Worm (Caenorhabditis elegans): Measurements from ENCODE around the gene C44C1.6.

C44C1.6 gene

DNA sequence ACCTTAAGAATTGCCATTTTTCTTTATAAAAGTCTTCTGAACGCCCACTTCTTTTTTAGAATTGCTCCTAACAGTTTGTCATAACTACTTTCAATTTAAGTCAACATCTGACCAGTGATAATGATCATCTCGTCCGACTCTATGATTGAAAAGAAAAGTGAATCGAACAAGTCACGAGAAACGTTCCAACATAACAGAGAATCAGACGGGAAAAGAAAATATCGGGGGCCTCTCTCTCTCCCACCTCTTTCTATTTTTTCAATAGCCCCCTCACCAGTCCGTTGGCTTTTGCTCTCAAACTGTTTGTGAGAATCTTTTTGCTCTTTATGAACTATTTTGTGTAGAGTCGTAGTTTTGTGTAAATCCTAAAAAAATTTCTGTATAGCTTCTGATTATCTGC, 42.4 kb downstream of the C44C1.6 start:
- TF ChIP-seq elt-3 (tag; optimal IDR thresholded peaks at IDR 0.05) (no peak), lsy-2 (tag; optimal IDR thresholded peaks at IDR 0.05) (no peak), ceh-43 (GFP tag; optimal IDR thresholded peaks at IDR 0.05) (no peak), lin-32 (GFP tag; optimal IDR thresholded peaks at IDR 0.05) (no peak), mls-2 (tag; optimal IDR thresholded peaks at IDR 0.05) (no peak), ztf-11 (tag; optimal IDR thresholded peaks at IDR 0.05) (no peak), unc-39 (tag; optimal IDR thresholded peaks at IDR 0.05) (no peak), pha-4 (tag; optimal IDR thresholded peaks at IDR 0.05) (no peak), nhr-12 (tag; optimal IDR thresholded peaks at IDR 0.05) (no peak), blmp-1 (tag; optimal IDR thresholded peaks at IDR 0.05) (no peak), ceh-39 (tag; optimal IDR thresholded peaks at IDR 0.05) (no peak), snpc-4 (tag; optimal IDR thresholded peaks at IDR 0.05) (no peak), mab-5 (tag; optimal IDR thresholded peaks at IDR 0.05) (no peak), sem-2 (GFP tag; optimal IDR thresholded peaks at IDR 0.05) (no peak), nhr-2 (tag; optimal IDR thresholded peaks at IDR 0.05) (no peak), unc-62 (GFP tag; optimal IDR thresholded peaks at IDR 0.05) (no peak), drap-1 (GFP tag; optimal IDR thresholded peaks at IDR 0.05) (no peak), mep-1 (tag; optimal IDR thresholded peaks at IDR 0.05) (no peak)

DNA sequence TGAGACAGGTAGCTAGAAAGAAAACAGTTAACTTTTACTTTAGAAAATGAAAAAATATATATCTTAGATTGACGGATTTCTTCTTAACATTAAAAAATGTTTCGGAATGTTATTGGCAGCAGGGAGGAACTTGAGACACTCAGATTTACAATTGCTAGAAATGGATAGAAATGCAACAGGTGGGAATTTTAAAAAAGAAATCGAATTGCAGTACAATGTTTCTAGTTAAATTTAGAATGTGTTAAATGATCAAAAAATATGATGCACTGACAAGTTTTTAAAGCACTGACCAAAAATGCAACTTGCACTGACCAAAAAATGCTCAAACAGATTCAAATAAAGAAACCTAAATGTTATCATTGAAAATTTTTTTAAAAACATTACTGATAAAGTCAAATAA, 43.9 kb downstream of the C44C1.6 start:
- TF ChIP-seq ceh-43 (GFP tag; optimal IDR thresholded peaks at IDR 0.05): no peak
- TF ChIP-seq unc-62 (GFP tag; optimal IDR thresholded peaks at IDR 0.05): no peak
- no peak for TF ChIP-seq M03D4.4 (tag; optimal IDR thresholded peaks at IDR 0.05)
- TF ChIP-seq unc-120 (tag; optimal IDR thresholded peaks at IDR 0.05; ENCODE audit: poor library complexity, severe bottlenecking): no peak
- TF ChIP-seq nhr-76 (tag; optimal IDR thresholded peaks at IDR 0.05): no peak
- no peak for TF ChIP-seq sptf-1 (tag; optimal IDR thresholded peaks at IDR 0.05)
- TF ChIP-seq nhr-28 (tag; optimal IDR thresholded peaks at IDR 0.05): no peak
- no peak for TF ChIP-seq pha-4 (tag; optimal IDR thresholded peaks at IDR 0.05)
- no peak for TF ChIP-seq mab-5 (tag; optimal IDR thresholded peaks at IDR 0.05)
- TF ChIP-seq nhr-2 (tag; optimal IDR thresholded peaks at IDR 0.05): no peak
- no peak for TF ChIP-seq lsy-2 (tag; optimal IDR thresholded peaks at IDR 0.05)
- TF ChIP-seq sem-2 (GFP tag; optimal IDR thresholded peaks at IDR 0.05): no peak
- no peak for TF ChIP-seq hlh-1 (tag; optimal IDR thresholded peaks at IDR 0.05)
- no peak for TF ChIP-seq blmp-1 (tag; optimal IDR thresholded peaks at IDR 0.05)
- TF ChIP-seq zip-8 (tag; optimal IDR thresholded peaks at IDR 0.05): no peak
- no peak for TF ChIP-seq ceh-39 (tag; optimal IDR thresholded peaks at IDR 0.05)
- no peak for TF ChIP-seq mep-1 (tag; optimal IDR thresholded peaks at IDR 0.05)
- TF ChIP-seq cnd-1 (tag; optimal IDR thresholded peaks at IDR 0.05): no peak
- no peak for TF ChIP-seq bed-3 (GFP tag; optimal IDR thresholded peaks at IDR 0.05)

DNA sequence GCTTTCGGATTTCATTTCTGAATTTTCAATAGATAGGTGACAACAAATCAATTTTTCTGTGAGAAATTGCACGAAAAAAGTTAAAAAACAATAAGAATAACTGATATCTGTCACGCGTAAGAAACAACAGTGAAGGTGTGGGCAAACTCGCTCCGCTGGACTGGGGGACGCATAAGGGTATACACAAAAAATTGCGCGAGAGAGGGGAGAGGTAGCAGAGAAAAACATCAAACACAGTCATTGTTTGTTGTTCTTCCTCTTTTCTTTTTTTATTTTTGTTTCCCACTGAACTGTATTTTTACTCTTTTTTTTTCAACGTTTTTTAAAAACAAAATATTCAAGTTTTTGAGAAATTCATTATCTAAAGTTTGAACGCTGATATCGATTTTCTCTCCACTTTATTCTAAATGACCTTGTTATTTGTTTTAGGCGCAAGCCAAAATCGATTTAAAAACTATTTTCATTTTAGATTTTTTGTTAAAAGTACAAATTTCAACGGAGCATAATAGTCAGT, 45.5 kb downstream of the C44C1.6 start, which contains the start of the genes pifk-1 and tbc-11:
Gene pifk-1 (minus strand): TSS at position 17 of the 514 bp plus-strand sequence.
Gene tbc-11 (plus strand): TSS at position 464 of the 514 bp plus-strand sequence.
- TF ChIP-seq unc-120 (tag; optimal IDR thresholded peaks at IDR 0.05; ENCODE audit: poor library complexity, severe bottlenecking) (peak; percentile 26), mep-1 (tag; optimal IDR thresholded peaks at IDR 0.05) (peak; percentile 70), pha-4 (tag; optimal IDR thresholded peaks at IDR 0.05) (peak; percentile 12), nhr-12 (tag; optimal IDR thresholded peaks at IDR 0.05) (no peak), nhr-2 (tag; optimal IDR thresholded peaks at IDR 0.05) (no peak)

Data from whole organism, mixed stage, embryonic.